Worm (Caenorhabditis elegans) whole organism, L1 larva: ENCODE results near the gene cul-4.

Source experiments
- C04F5.9 ChIP-seq: sonication (generic microtip); optimal IDR thresholded peaks from 2 replicates; lab custom pipeline; 2016; ENCODE audit warnings: missing genetic modification characterization, missing compliant biosample characterization
- C34B4.2 ChIP-seq: sonication (generic microtip); optimal IDR thresholded peaks from 2 replicates; lab custom pipeline; 2017; ENCODE audit warnings: mild to moderate bottlenecking, missing genetic modification characterization, missing compliant biosample characterization
- F16B12.6 ChIP-seq: fragments of 150-350 bp; optimal IDR thresholded peaks from 2 replicates; lab custom pipeline; 2014; ENCODE audit warnings: missing biosample characterization, missing genetic modification characterization
- Y116A8C.19 ChIP-seq: sonication (generic microtip); optimal IDR thresholded peaks from 2 replicates; lab custom pipeline; 2016; ENCODE audit warnings: missing compliant biosample characterization, missing genetic modification characterization, borderline replicate concordance
- aha-1 ChIP-seq: fragments of 150-350 bp; optimal IDR thresholded peaks from 2 replicates; lab custom pipeline; 2014; ENCODE audit warnings: missing biosample characterization, missing genetic modification characterization
- aly-2 ChIP-seq: fragments of 150-350 bp; optimal IDR thresholded peaks from 2 replicates; lab custom pipeline; 2014; ENCODE audit warnings: missing biosample characterization, missing genetic modification characterization
- ama-1 ChIP-seq: fragments of 150-350 bp; optimal IDR thresholded peaks from 2 replicates; lab custom pipeline; 2014
- blmp-1 ChIP-seq: fragments of 150-350 bp; optimal IDR thresholded peaks from 2 replicates; lab custom pipeline; 2014; ENCODE audit warnings: missing biosample characterization, missing genetic modification characterization
- ceh-63 ChIP-seq: fragments of 200-800 bp; sonication (Bioruptor generic); optimal IDR thresholded peaks from 2 replicates; lab custom pipeline; 2018; ENCODE audit warnings: mild to moderate bottlenecking, missing genetic modification characterization, missing compliant biosample characterization
- ceh-8 ChIP-seq: fragments of 200-800 bp; sonication (Bioruptor generic); optimal IDR thresholded peaks from 2 replicates; lab custom pipeline; 2018; ENCODE audit warnings: mild to moderate bottlenecking, missing genetic modification characterization, moderate library complexity, missing compliant biosample characterization
- ceh-82 ChIP-seq, 3 experiments: fragments of 150-350 bp in 1 of 3; sonication (generic microtip) in 2 of 3; optimal IDR thresholded peaks; 2 replicates each; lab custom pipeline; 2014 to 2017; ENCODE audit warnings: missing biosample characterization in 3 of 3, missing genetic modification characterization in 3 of 3
- ceh-90 ChIP-seq: sonication (generic microtip); optimal IDR thresholded peaks from 2 replicates; lab custom pipeline; 2016; ENCODE audit warnings: missing genetic modification characterization, missing compliant biosample characterization
- ces-1 ChIP-seq: fragments of 150-350 bp; optimal IDR thresholded peaks from 2 replicates; lab custom pipeline; 2014; ENCODE audit warnings: missing biosample characterization, missing genetic modification reagents, missing genetic modification characterization
- dpl-1 ChIP-seq, 3 experiments: fragments of 150-350 bp in 2 of 3; sonication (generic microtip) in 1 of 3; optimal IDR thresholded peaks; 2 replicates each; lab custom pipeline; 2014 to 2017; ENCODE audit warnings: missing biosample characterization in 3 of 3, missing genetic modification characterization in 3 of 3, missing genetic modification reagents in 3 of 3
- dsc-1 ChIP-seq: sonication (generic microtip); optimal IDR thresholded peaks from 2 replicates; lab custom pipeline; 2016; ENCODE audit warnings: mild to moderate bottlenecking, missing genetic modification characterization, missing compliant biosample characterization
- efl-1 ChIP-seq, 4 experiments: fragments of 150-350 bp; optimal IDR thresholded peaks in 3 of 4; peaks in 1 of 4; 1 replicate in 1 of 4; 2 replicates in 3 of 4; lab custom pipeline; 2014; ENCODE audit warnings: missing biosample characterization in 2 of 4, missing genetic modification characterization in 2 of 4, missing genetic modification reagents in 2 of 4
- egl-13 ChIP-seq: sonication (generic microtip); optimal IDR thresholded peaks from 2 replicates; lab custom pipeline; 2016; ENCODE audit warnings: missing genotype, missing genetic modification reagents, missing genetic modification characterization, missing compliant biosample characterization
- elt-2 ChIP-seq: sonication (generic microtip); optimal IDR thresholded peaks from 2 replicates; lab custom pipeline; 2016; ENCODE audit warnings: missing genetic modification characterization, mild to moderate bottlenecking, inconsistent platforms, missing compliant biosample characterization, missing genetic modification reagents
- ets-5 ChIP-seq: fragments of 200-800 bp; sonication (Bioruptor generic); IDR thresholded peaks from 2 replicates; pipeline ENCODE4 v1.3.6; 2022; ENCODE audit warnings: missing genetic modification characterization, missing compliant biosample characterization
- fkh-10 ChIP-seq: sonication (generic microtip); optimal IDR thresholded peaks from 2 replicates; lab custom pipeline; 2017; ENCODE audit warnings: missing biosample characterization, missing genetic modification reagents, missing genetic modification characterization
- fkh-4 ChIP-seq: sonication (generic microtip); optimal IDR thresholded peaks from 2 replicates; lab custom pipeline; 2016; ENCODE audit warnings: missing compliant biosample characterization, missing genetic modification characterization, borderline replicate concordance
- fkh-8 ChIP-seq: sonication (generic microtip); optimal IDR thresholded peaks from 2 replicates; lab custom pipeline; 2016; ENCODE audit warnings: mild to moderate bottlenecking, missing genetic modification characterization, missing compliant biosample characterization
- fos-1 ChIP-seq: fragments of 150-350 bp; optimal IDR thresholded peaks from 2 replicates; lab custom pipeline; 2014; ENCODE audit warnings: missing biosample characterization, missing genetic modification characterization
- grh-1 ChIP-seq: fragments of 200-800 bp; sonication (Bioruptor generic); IDR thresholded peaks from 2 replicates; pipeline ENCODE4 v1.3.6; 2022; ENCODE audit warnings: missing genetic modification reagents, missing genetic modification characterization, missing compliant biosample characterization
- isw-1 ChIP-seq: fragments of 200-800 bp; sonication (Bioruptor generic); IDR thresholded peaks from 2 replicates; pipeline ENCODE4 v1.3.6; 2022; ENCODE audit warnings: missing genetic modification characterization, missing compliant biosample characterization
- jun-1 ChIP-seq: fragments of 150-350 bp; optimal IDR thresholded peaks from 2 replicates; lab custom pipeline; 2014; ENCODE audit warnings: missing biosample characterization, missing genetic modification reagents, missing genetic modification characterization
- lin-15B ChIP-seq: fragments of 150-350 bp; sonication (generic microtip); optimal IDR thresholded peaks from 3 replicates; lab custom pipeline; 2014; ENCODE audit warnings: missing biosample characterization, missing genetic modification characterization
- lin-35 ChIP-seq, 2 experiments: fragments of 150-350 bp; optimal IDR thresholded peaks; 2 replicates each; lab custom pipeline; 2014; ENCODE audit warnings: missing biosample characterization in 2 of 2, missing genetic modification characterization in 2 of 2, missing genetic modification reagents in 2 of 2
- lir-3 ChIP-seq: sonication (generic microtip); optimal IDR thresholded peaks from 2 replicates; lab custom pipeline; 2016; ENCODE audit warnings: mild to moderate bottlenecking, missing genetic modification characterization, moderate library complexity, missing compliant biosample characterization; ENCODE audit not compliant: poor library complexity
- mab-9 ChIP-seq: fragments of 200-800 bp; sonication (Bioruptor generic); IDR thresholded peaks from 2 replicates; pipeline ENCODE4 v1.3.6; 2022; ENCODE audit warnings: missing genetic modification reagents, missing genetic modification characterization, missing compliant biosample characterization
- mdl-1 ChIP-seq, 2 experiments: fragments of 150-350 bp; optimal IDR thresholded peaks; 2 replicates each; lab custom pipeline; 2014 to 2017; ENCODE audit warnings: missing biosample characterization in 2 of 2, missing genetic modification characterization in 2 of 2, inconsistent platforms in 1 of 2
- mef-2 ChIP-seq: fragments of 150-350 bp; optimal IDR thresholded peaks from 2 replicates; lab custom pipeline; 2014; ENCODE audit warnings: missing biosample characterization, missing genetic modification characterization
- nhr-11 ChIP-seq: fragments of 150-350 bp; optimal IDR thresholded peaks from 2 replicates; lab custom pipeline; 2014; ENCODE audit warnings: missing biosample characterization, missing genetic modification characterization
- nhr-12 ChIP-seq: sonication (generic microtip); optimal IDR thresholded peaks from 2 replicates; lab custom pipeline; 2017; ENCODE audit warnings: missing biosample characterization, missing genetic modification characterization
- nhr-237 ChIP-seq: fragments of 150-350 bp; optimal IDR thresholded peaks from 2 replicates; lab custom pipeline; 2014; ENCODE audit warnings: missing biosample characterization, missing genetic modification characterization
- nhr-71 ChIP-seq: sonication (generic microtip); optimal IDR thresholded peaks from 2 replicates; lab custom pipeline; 2016; ENCODE audit warnings: mild to moderate bottlenecking, missing genetic modification characterization, moderate library complexity, missing compliant biosample characterization
- nhr-76 ChIP-seq: sonication (generic microtip); optimal IDR thresholded peaks from 2 replicates; lab custom pipeline; 2017; ENCODE audit warnings: missing biosample characterization, missing genetic modification characterization
- nhr-84 ChIP-seq: sonication (generic microtip); optimal IDR thresholded peaks from 2 replicates; lab custom pipeline; 2017; ENCODE audit warnings: missing biosample characterization, missing genetic modification characterization
- nhr-85 ChIP-seq: sonication (generic microtip); peaks from one replicate; lab custom pipeline; 2016; ENCODE audit warnings: missing genetic modification characterization, inconsistent platforms, missing compliant biosample characterization
- nhr-90 ChIP-seq: sonication (generic microtip); optimal IDR thresholded peaks from 2 replicates; lab custom pipeline; 2016; ENCODE audit warnings: mild to moderate bottlenecking, missing genetic modification characterization, missing compliant biosample characterization; ENCODE audit not compliant: poor library complexity
- pqm-1 ChIP-seq: sonication (generic microtip); optimal IDR thresholded peaks from 3 replicates; lab custom pipeline; 2017; ENCODE audit warnings: missing biosample characterization, missing genetic modification characterization
- rnt-1 ChIP-seq: sonication (generic microtip); optimal IDR thresholded peaks from 2 replicates; lab custom pipeline; 2016; ENCODE audit warnings: mild to moderate bottlenecking, missing genetic modification characterization, moderate library complexity, missing compliant biosample characterization
- skn-1 ChIP-seq: fragments of 150-350 bp; optimal IDR thresholded peaks from 2 replicates; lab custom pipeline; 2014; ENCODE audit warnings: missing biosample characterization, missing genetic modification characterization
- sptf-1 ChIP-seq: fragments of 150-350 bp; optimal IDR thresholded peaks from 2 replicates; lab custom pipeline; 2014; ENCODE audit warnings: missing biosample characterization, missing genetic modification characterization
- sup-37 ChIP-seq: fragments of 200-800 bp; sonication (Bioruptor generic); optimal IDR thresholded peaks from 2 replicates; lab custom pipeline; 2018; ENCODE audit warnings: mild to moderate bottlenecking, missing genetic modification characterization, missing compliant biosample characterization
- swsn-7 ChIP-seq: sonication (generic microtip); optimal IDR thresholded peaks from 2 replicates; lab custom pipeline; 2016; ENCODE audit warnings: missing genetic modification characterization, missing compliant biosample characterization
- tlp-1 ChIP-seq: fragments of 150-350 bp; optimal IDR thresholded peaks from 2 replicates; lab custom pipeline; 2014; ENCODE audit warnings: missing biosample characterization, missing genetic modification characterization
- unc-130 ChIP-seq: fragments of 150-350 bp; optimal IDR thresholded peaks from 2 replicates; lab custom pipeline; 2017; ENCODE audit warnings: missing biosample characterization, missing genetic modification characterization, inconsistent platforms
- unc-30 ChIP-seq: sonication (generic microtip); optimal IDR thresholded peaks from 2 replicates; lab custom pipeline; 2017; ENCODE audit warnings: missing biosample characterization, missing genetic modification characterization
- unc-86 ChIP-seq: sonication (generic microtip); optimal IDR thresholded peaks from 2 replicates; lab custom pipeline; 2016; ENCODE audit warnings: missing genetic modification characterization, missing compliant biosample characterization
- zag-1 ChIP-seq: fragments of 150-350 bp; optimal IDR thresholded peaks from 2 replicates; lab custom pipeline; 2014; ENCODE audit warnings: missing biosample characterization, missing genetic modification characterization
- ztf-4 ChIP-seq: fragments of 150-350 bp; optimal IDR thresholded peaks from 2 replicates; lab custom pipeline; 2014; ENCODE audit warnings: missing biosample characterization, missing genetic modification characterization

The cul-4 gene

ce11 chrII:7301670-7302151, at the start of gene cul-4 (continued):
- TF ChIP-seq jun-1 (tag; lab: Kevin White, UChicago): peak; percentile 60
- no peak for TF ChIP-seq sptf-1 (tag; lab: Kevin White, UChicago)
- peak; percentile 89 for TF ChIP-seq nhr-85 (tag; lab: Kevin White, UChicago)
- peak; percentile 64 for TF ChIP-seq skn-1
- TF ChIP-seq nhr-71 (tag; lab: Kevin White, UChicago): peak; percentile 86
- peak; percentile 76 to 82 for TF ChIP-seq lin-35 (GFP tag; optimal IDR thresholded peaks at IDR 0.05; lab: Kevin White, UChicago)
- TF ChIP-seq ceh-82 (tag; optimal IDR thresholded peaks at IDR 0.05; lab: Kevin White, UChicago): peak; percentile 64 to 72 (median 72)
- no peak for TF ChIP-seq unc-30 (tag; lab: Kevin White, UChicago)
- TF ChIP-seq fkh-8 (tag; lab: Kevin White, UChicago): peak; percentile 27
- peak; percentile 75 for TF ChIP-seq unc-130 (tag; lab: Kevin White, UChicago)
- TF ChIP-seq nhr-12 (tag; lab: Kevin White, UChicago): no peak
- TF ChIP-seq dpl-1 (GFP tag; optimal IDR thresholded peaks at IDR 0.05; lab: Kevin White, UChicago): peak; percentile 59 to 82 (median 82)
- peak; percentile 77 for TF ChIP-seq dsc-1 (tag; lab: Kevin White, UChicago)
- no peak for TF ChIP-seq fkh-4 (tag; lab: Kevin White, UChicago)
- no peak for TF ChIP-seq mef-2 (tag; lab: Kevin White, UChicago)
- TF ChIP-seq elt-2: peak; percentile 3
- TF ChIP-seq pqm-1 (tag; lab: Kevin White, UChicago): no peak
- no peak for TF ChIP-seq zag-1 (tag; lab: Kevin White, UChicago)
- TF ChIP-seq nhr-90 (tag; lab: Kevin White, UChicago): peak; percentile 81
- TF ChIP-seq nhr-237 (tag; lab: Kevin White, UChicago): no peak
- peak; percentile 66 for TF ChIP-seq grh-1
- no peak for TF ChIP-seq tlp-1 (tag; lab: Kevin White, UChicago)
- TF ChIP-seq nhr-84 (tag; lab: Kevin White, UChicago): no peak
- TF ChIP-seq mab-9 (GFP tag; lab: Robert Waterston, UW): peak; percentile 66; the same call in 1 of the 2 replicates
- no peak for TF ChIP-seq fkh-10 (GFP tag; lab: Kevin White, UChicago)
- peak; percentile 37 for TF ChIP-seq ztf-4 (tag; lab: Kevin White, UChicago)
- TF ChIP-seq nhr-76: no peak
- peak; percentile 30 for TF ChIP-seq lin-15B
- peak; percentile 85 for TF ChIP-seq lir-3 (tag; lab: Kevin White, UChicago)
- no peak for TF ChIP-seq ces-1 (GFP tag; lab: Kevin White, UChicago)
- TF ChIP-seq mdl-1 (tag; optimal IDR thresholded peaks at IDR 0.05; lab: Kevin White, UChicago): peak in 1 of 2 experiments; percentile 46
- TF ChIP-seq ets-5 (GFP tag; lab: Robert Waterston, UW): no peak

- TF ChIP-seq nhr-11 (tag; lab: Kevin White, UChicago) (no peak), ztf-4 (tag; lab: Kevin White, UChicago) (no peak), ama-1 (no peak), sup-37 (GFP tag; lab: Kevin White, UChicago) (no peak), F16B12.6 (tag; lab: Kevin White, UChicago) (no peak), unc-130 (tag; lab: Kevin White, UChicago) (no peak), ceh-90 (tag; lab: Kevin White, UChicago) (no peak), pqm-1 (tag; lab: Kevin White, UChicago) (no peak), mab-9 (GFP tag; lab: Robert Waterston, UW) (no peak), aha-1 (tag; lab: Kevin White, UChicago) (no peak), aly-2 (tag; lab: Kevin White, UChicago) (no peak), fos-1 (tag; lab: Kevin White, UChicago) (no peak), Y116A8C.19 (no peak), nhr-90 (tag; lab: Kevin White, UChicago) (no peak), isw-1 (GFP tag; lab: Robert Waterston, UW) (no peak), nhr-12 (tag; lab: Kevin White, UChicago) (no peak), ceh-8 (GFP tag; lab: Kevin White, UChicago) (no peak), C34B4.2 (tag; lab: Kevin White, UChicago) (no peak), ceh-63 (GFP tag; lab: Kevin White, UChicago) (no peak), nhr-237 (tag; lab: Kevin White, UChicago) (no peak), swsn-7 (tag; lab: Kevin White, UChicago) (no peak), egl-13 (tag; lab: Kevin White, UChicago) (no peak), unc-86 (no peak), rnt-1 (tag; lab: Kevin White, UChicago) (no peak), blmp-1 (tag; lab: Kevin White, UChicago) (peak; percentile 28), nhr-71 (tag; lab: Kevin White, UChicago) (no peak), efl-1 (optimal IDR thresholded peaks at IDR 0.05; lab: Kevin White, UChicago) (peak in 1 of 2 experiments; percentile 27), efl-1 (GFP tag; optimal IDR thresholded peaks at IDR 0.05 in 1 of 2; lab: Kevin White, UChicago) (peak in 1 of 2 experiments; percentile 3), C04F5.9 (no peak)
These were observed 48.8 kb upstream of the cul-4 start, which contains the start of gene lsm-4 for ce11 chrII:7253073-7253472. Gene lsm-4, minus strand, starts transcription at chrII:7253163.
